Worm (Caenorhabditis elegans) whole organism, L4/young adult: Measurements from ENCODE around the gene ipp-5.

Source experiments
- W03F9.2 ChIP-seq: fragments of 150-350 bp; optimal IDR thresholded peaks from 2 replicates; lab custom pipeline; 2014; ENCODE audit warnings: missing biosample characterization, missing genetic modification characterization
- dao-5 ChIP-seq: sonication (generic microtip); optimal IDR thresholded peaks from 2 replicates; lab custom pipeline; 2016; ENCODE audit warnings: missing genotype, missing genetic modification characterization, moderate library complexity, missing compliant biosample characterization
- him-1 ChIP-seq: sonication (generic microtip); optimal IDR thresholded peaks from 2 replicates; lab custom pipeline; 2016; ENCODE audit warnings: missing genotype, missing genetic modification reagents, missing genetic modification characterization, missing compliant biosample characterization

DNA sequence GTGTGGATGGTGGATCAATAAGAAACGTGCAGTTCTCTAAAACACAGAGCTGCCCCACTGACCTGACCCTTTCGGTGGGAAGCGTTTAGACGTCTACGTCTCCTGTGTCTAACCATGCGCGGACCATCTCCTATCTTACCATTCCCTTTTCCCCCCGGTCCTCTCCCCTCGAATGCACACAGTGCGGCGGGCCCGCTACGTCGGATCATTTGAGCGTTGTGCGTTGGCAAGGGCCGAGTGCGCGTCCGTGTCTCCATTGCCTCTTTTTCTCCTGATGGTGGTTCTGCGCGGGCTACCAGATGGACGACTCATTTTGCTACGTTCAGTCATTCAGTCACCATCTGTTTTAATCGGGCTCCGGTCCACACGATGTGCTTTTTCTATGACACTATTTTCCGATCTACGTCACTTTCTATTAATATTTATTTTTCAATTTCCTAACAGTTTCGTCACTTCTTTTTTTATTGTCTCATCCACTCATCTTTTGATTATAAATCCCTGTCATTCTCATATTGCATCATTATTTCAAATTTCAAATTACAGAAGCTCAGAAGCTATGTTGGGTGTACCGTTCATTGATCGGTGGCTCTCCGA lies 35.6 kb upstream of the ipp-5 start, which contains the start of gene inx-3:
- no peak for TF ChIP-seq him-1 (tag; lab: Kevin White, UChicago)
- TF ChIP-seq W03F9.2 (tag; lab: Kevin White, UChicago): no peak
- TF ChIP-seq dao-5 (tag; lab: Kevin White, UChicago): no peak
